Worm (Caenorhabditis elegans) whole organism, mixed stage, embryonic: ENCODE results near the gene Y42H9AR.5.

Source experiments
- M03D4.4 ChIP-seq: sonication (generic microtip); optimal IDR thresholded peaks from 2 replicates; lab custom pipeline; 2017; ENCODE audit warnings: mild to moderate bottlenecking, missing genetic modification characterization, missing compliant biosample characterization
- blmp-1 ChIP-seq: fragments of 150-350 bp; optimal IDR thresholded peaks from 2 replicates; lab custom pipeline; 2014; ENCODE audit warnings: missing biosample characterization, missing genetic modification characterization
- ceh-39 ChIP-seq: fragments of 150-350 bp; optimal IDR thresholded peaks from 2 replicates; lab custom pipeline; 2014; ENCODE audit warnings: missing biosample characterization, missing genetic modification characterization
- ceh-43 ChIP-seq: fragments of 200-800 bp; sonication (Bioruptor generic); optimal IDR thresholded peaks from 2 replicates; lab custom pipeline; 2018; ENCODE audit warnings: mild to moderate bottlenecking, missing genetic modification characterization, moderate library complexity, missing compliant biosample characterization
- ceh-83 ChIP-seq: fragments of 200-800 bp; sonication (Bioruptor generic); optimal IDR thresholded peaks from 2 replicates; lab custom pipeline; 2018; ENCODE audit warnings: mild to moderate bottlenecking, missing genetic modification characterization, missing compliant biosample characterization
- ces-1 ChIP-seq: fragments of 150-350 bp; optimal IDR thresholded peaks from 2 replicates; lab custom pipeline; 2014; ENCODE audit warnings: missing biosample characterization, missing genetic modification reagents, missing genetic modification characterization
- cnd-1 ChIP-seq: fragments of 200-800 bp; sonication (Bioruptor generic); optimal IDR thresholded peaks from 2 replicates; lab custom pipeline; 2018; ENCODE audit warnings: mild to moderate bottlenecking, missing genetic modification characterization, missing compliant biosample characterization
- drap-1 ChIP-seq: fragments of 200-800 bp; sonication (Bioruptor generic); optimal IDR thresholded peaks from 3 replicates; lab custom pipeline; 2018; ENCODE audit warnings: mild to moderate bottlenecking, missing genetic modification characterization, missing compliant biosample characterization
- elt-1 ChIP-seq: sonication (generic microtip); optimal IDR thresholded peaks from 2 replicates; lab custom pipeline; 2017; ENCODE audit warnings: missing genetic modification characterization, mild to moderate bottlenecking, missing compliant biosample characterization, antibody characterized with exemption, moderate library complexity, borderline replicate concordance; ENCODE audit not compliant: insufficient read depth
- elt-3 ChIP-seq: fragments of 150-350 bp; optimal IDR thresholded peaks from 2 replicates; lab custom pipeline; 2014; ENCODE audit warnings: missing biosample characterization, missing genetic modification characterization
- flh-1 ChIP-seq: fragments of 200-800 bp; sonication (Bioruptor generic); optimal IDR thresholded peaks from 2 replicates; lab custom pipeline; 2018; ENCODE audit warnings: mild to moderate bottlenecking, missing genetic modification characterization, moderate library complexity, missing compliant biosample characterization
- ham-2 ChIP-seq: fragments of 200-800 bp; sonication (Bioruptor generic); optimal IDR thresholded peaks from 2 replicates; lab custom pipeline; 2018; ENCODE audit warnings: mild to moderate bottlenecking, missing genetic modification characterization, missing compliant biosample characterization
- hlh-1 ChIP-seq: fragments of 150-350 bp; optimal IDR thresholded peaks from 2 replicates; lab custom pipeline; 2014; ENCODE audit warnings: missing biosample characterization, missing genetic modification reagents, missing genetic modification characterization
- lin-13 ChIP-seq: fragments of 150-350 bp; optimal IDR thresholded peaks from 2 replicates; lab custom pipeline; 2014; ENCODE audit warnings: missing biosample characterization, missing genetic modification characterization
- lin-32 ChIP-seq: fragments of 200-800 bp; sonication (Bioruptor generic); optimal IDR thresholded peaks from 2 replicates; lab custom pipeline; 2018; ENCODE audit warnings: mild to moderate bottlenecking, missing genetic modification characterization, missing compliant biosample characterization
- lsy-2 ChIP-seq: fragments of 150-350 bp; optimal IDR thresholded peaks from 2 replicates; lab custom pipeline; 2014; ENCODE audit warnings: missing biosample characterization, missing genetic modification characterization
- mep-1 ChIP-seq: fragments of 150-350 bp; optimal IDR thresholded peaks from 2 replicates; lab custom pipeline; 2017; ENCODE audit warnings: missing biosample characterization, missing genetic modification reagents, missing genetic modification characterization, inconsistent platforms
- mls-2 ChIP-seq: sonication (generic microtip); optimal IDR thresholded peaks from 2 replicates; lab custom pipeline; 2016; ENCODE audit warnings: mild to moderate bottlenecking, missing genetic modification characterization, moderate library complexity, missing compliant biosample characterization
- nhr-12 ChIP-seq: fragments of 150-350 bp; optimal IDR thresholded peaks from 2 replicates; lab custom pipeline; 2014; ENCODE audit warnings: missing biosample characterization, missing genetic modification characterization
- nhr-237 ChIP-seq: fragments of 150-350 bp; optimal IDR thresholded peaks from 2 replicates; lab custom pipeline; 2014; ENCODE audit warnings: missing biosample characterization, missing genetic modification characterization
- nhr-28 ChIP-seq: fragments of 150-350 bp; optimal IDR thresholded peaks from 2 replicates; lab custom pipeline; 2014; ENCODE audit warnings: missing biosample characterization, missing genetic modification characterization
- nhr-76 ChIP-seq: sonication (generic microtip); optimal IDR thresholded peaks from 2 replicates; lab custom pipeline; 2017; ENCODE audit warnings: missing biosample characterization, missing genetic modification characterization
- pha-4 ChIP-seq: fragments of 150-350 bp; optimal IDR thresholded peaks from 2 replicates; lab custom pipeline; 2018; ENCODE audit warnings: missing biosample characterization, missing genetic modification reagents, missing genetic modification characterization
- sem-2 ChIP-seq: fragments of 200-800 bp; sonication (Bioruptor generic); optimal IDR thresholded peaks from 2 replicates; lab custom pipeline; 2018; ENCODE audit warnings: mild to moderate bottlenecking, missing genetic modification characterization, missing compliant biosample characterization
- snpc-4 ChIP-seq: fragments of 150-350 bp; optimal IDR thresholded peaks from 2 replicates; lab custom pipeline; 2014; ENCODE audit warnings: missing biosample characterization, missing genetic modification characterization
- sptf-1 ChIP-seq: sonication (generic microtip); optimal IDR thresholded peaks from 2 replicates; lab custom pipeline; 2017; ENCODE audit warnings: mild to moderate bottlenecking, missing genetic modification characterization, moderate library complexity, missing compliant biosample characterization
- unc-120 ChIP-seq: sonication (generic microtip); optimal IDR thresholded peaks from 2 replicates; lab custom pipeline; 2017; ENCODE audit warnings: missing genetic modification characterization, missing compliant biosample characterization; ENCODE audit not compliant: poor library complexity, severe bottlenecking
- unc-39 ChIP-seq: fragments of 150-350 bp; optimal IDR thresholded peaks from 2 replicates; lab custom pipeline; 2014; ENCODE audit warnings: missing biosample characterization, missing genetic modification characterization
- unc-62 ChIP-seq: fragments of 150-350 bp; optimal IDR thresholded peaks from 2 replicates; lab custom pipeline; 2014; ENCODE audit warnings: missing biosample characterization, missing genetic modification reagents, missing genetic modification characterization
- zip-8 ChIP-seq: fragments of 150-350 bp; optimal IDR thresholded peaks from 2 replicates; lab custom pipeline; 2014; ENCODE audit warnings: missing biosample characterization, missing genetic modification characterization
- ztf-11 ChIP-seq: fragments of 150-350 bp; optimal IDR thresholded peaks from 2 replicates; lab custom pipeline; 2014; ENCODE audit warnings: missing biosample characterization, missing genetic modification characterization

Y42H9AR.5 gene

DNA sequence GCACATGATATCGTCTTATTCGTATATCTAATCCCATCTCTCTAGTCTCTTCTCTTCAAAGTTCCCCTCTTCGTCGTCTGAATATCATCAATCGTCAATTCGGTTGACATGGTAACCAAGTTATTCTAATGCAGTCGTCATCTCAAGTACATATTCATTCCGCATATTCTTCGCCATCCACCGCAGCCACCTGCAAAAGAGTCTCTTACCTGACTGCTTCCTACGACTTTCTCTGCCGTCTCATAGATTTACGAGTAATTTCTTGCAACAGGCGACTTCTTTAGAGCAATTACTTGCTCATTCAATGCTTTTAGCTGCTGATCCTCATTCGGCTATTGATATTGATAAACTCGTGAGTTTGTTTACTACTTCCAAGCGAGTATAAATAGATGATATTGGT, 25.1 kb downstream of the Y42H9AR.5 start:
- TF ChIP-seq lsy-2 = no peak
- no peak for TF ChIP-seq ham-2 (GFP tag; lab: Kevin White, UChicago)
- TF ChIP-seq sem-2 (GFP tag; lab: Kevin White, UChicago) = no peak
- TF ChIP-seq lin-13 (tag; lab: Kevin White, UChicago) = no peak
- TF ChIP-seq cnd-1 (tag; lab: Kevin White, UChicago) = no peak
- TF ChIP-seq sptf-1 (tag; lab: Kevin White, UChicago) = no peak
- TF ChIP-seq ces-1 (GFP tag; lab: Kevin White, UChicago) = no peak
- TF ChIP-seq pha-4 (tag; lab: Kevin White, UChicago) = no peak
- TF ChIP-seq nhr-28 (tag; lab: Kevin White, UChicago) = no peak
- no peak for TF ChIP-seq ceh-43 (GFP tag; lab: Kevin White, UChicago)
- no peak for TF ChIP-seq ceh-83 (GFP tag; lab: Kevin White, UChicago)
- no peak for TF ChIP-seq mep-1
- no peak for TF ChIP-seq flh-1 (GFP tag; lab: Kevin White, UChicago)
- no peak for TF ChIP-seq snpc-4

DNA sequence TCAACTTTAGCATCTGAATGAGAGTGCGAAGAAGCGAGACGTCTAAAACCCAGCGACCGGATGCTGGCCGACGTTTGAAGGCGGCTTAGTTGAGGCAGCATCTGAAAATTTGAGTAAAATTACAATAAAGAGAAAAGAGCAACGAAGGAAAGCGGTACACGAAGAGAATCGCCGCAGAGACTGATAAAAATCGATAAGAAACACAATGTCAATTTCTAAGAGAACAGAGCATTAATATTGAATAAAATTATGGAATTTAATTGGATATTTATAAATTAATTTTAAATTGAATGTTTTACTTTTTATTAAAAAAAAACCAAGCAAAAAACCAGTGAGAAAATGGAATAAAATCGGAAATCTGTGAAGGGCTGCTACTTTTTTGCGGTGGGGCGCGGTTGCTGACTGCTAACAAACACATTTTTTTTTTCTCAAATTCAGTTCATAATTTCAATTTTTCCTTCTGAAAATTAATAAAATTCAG, 27.8 kb downstream of the Y42H9AR.5 start, which contains the start of the genes ndub-11 and moc-3:
Gene ndub-11 (minus strand): TSS at position 101 of the 481 bp plus-strand sequence.
Gene moc-3 (plus strand): TSS at position 431 of the 481 bp plus-strand sequence.
- TF ChIP-seq ham-2 (GFP tag; lab: Kevin White, UChicago) (no peak), nhr-76 (tag; lab: Kevin White, UChicago) (no peak), unc-120 (tag; lab: Kevin White, UChicago) (no peak), hlh-1 (tag; lab: Kevin White, UChicago) (no peak), ceh-83 (GFP tag; lab: Kevin White, UChicago) (no peak), pha-4 (tag; lab: Kevin White, UChicago) (no peak), unc-39 (tag; lab: Kevin White, UChicago) (no peak), mep-1 (no peak), flh-1 (GFP tag; lab: Kevin White, UChicago) (no peak), snpc-4 (no peak), elt-1 (tag; lab: Kevin White, UChicago) (no peak), M03D4.4 (tag; lab: Kevin White, UChicago) (no peak), lin-32 (no peak), nhr-12 (tag; lab: Kevin White, UChicago) (no peak), ceh-39 (tag; lab: Kevin White, UChicago) (no peak), lin-13 (tag; lab: Kevin White, UChicago) (no peak), cnd-1 (tag; lab: Kevin White, UChicago) (no peak)

DNA sequence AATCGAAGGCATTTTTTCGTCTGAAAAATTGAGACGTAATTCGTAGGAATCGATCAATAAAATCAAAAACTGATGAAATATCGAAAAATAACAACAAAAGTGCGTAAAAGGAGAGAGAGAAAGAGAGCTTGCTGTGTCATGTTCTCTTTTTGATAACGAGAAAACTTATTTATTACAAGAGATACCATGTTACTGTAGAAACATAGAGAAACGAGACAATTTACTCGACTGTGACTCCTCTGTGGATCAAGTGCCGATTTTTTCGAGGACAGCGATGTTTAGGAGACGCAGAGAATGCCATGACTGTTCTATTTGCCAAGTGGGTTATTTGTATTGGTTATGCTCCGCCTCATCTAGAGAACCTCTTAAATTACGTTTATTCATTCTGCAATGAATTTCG, 31.2 kb downstream of the Y42H9AR.5 start, which contains the start of gene sph-1:
Gene sph-1 (minus strand): TSS at position 23 of the 400 bp plus-strand sequence.
- TF ChIP-seq pha-4 (tag; lab: Kevin White, UChicago) (peak; percentile 70), lin-32 (no peak)

DNA sequence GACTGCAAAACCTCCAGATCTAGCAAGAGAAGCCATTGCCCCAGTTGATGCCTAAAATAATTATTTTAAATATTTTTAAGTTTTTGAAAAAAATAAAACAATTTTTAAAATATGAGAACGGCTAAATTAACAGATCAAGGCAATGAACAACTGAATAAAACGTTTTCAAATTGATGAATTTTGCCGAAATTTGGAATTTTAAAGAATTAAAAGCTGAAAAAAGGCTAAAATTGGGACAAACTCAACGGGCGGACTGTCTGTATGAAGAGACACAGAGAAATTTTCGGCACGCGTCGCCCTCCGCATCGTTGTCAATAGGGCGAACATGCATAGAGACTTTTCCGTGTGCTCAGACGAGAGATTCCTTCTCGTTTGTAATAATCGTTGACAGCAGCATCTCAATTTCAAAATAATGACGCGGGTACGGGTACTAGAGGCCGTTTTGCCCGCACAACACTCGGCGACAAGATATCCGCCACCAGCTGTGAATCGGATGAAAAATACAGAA, 33.7 kb downstream of the Y42H9AR.5 start, which contains the start of the genes isp-1 and islo-1:
Gene isp-1 (minus strand): TSS at position 51 of the 508 bp plus-strand sequence.
Gene islo-1 (plus strand): TSS at position 385 of the 508 bp plus-strand sequence.
- TF ChIP-seq nhr-28 (tag; lab: Kevin White, UChicago) = no peak
- TF ChIP-seq nhr-237 (tag; lab: Kevin White, UChicago) = no peak
- no peak for TF ChIP-seq ztf-11 (tag; lab: Kevin White, UChicago)
- peak; percentile 77 for TF ChIP-seq mep-1
- TF ChIP-seq unc-62 (GFP tag; lab: Kevin White, UChicago) = peak; percentile 38
- peak; percentile 47 for TF ChIP-seq hlh-1 (tag; lab: Kevin White, UChicago)
- no peak for TF ChIP-seq M03D4.4 (tag; lab: Kevin White, UChicago)
- no peak for TF ChIP-seq mls-2 (tag; lab: Kevin White, UChicago)
- peak; percentile 37 for TF ChIP-seq ceh-39 (tag; lab: Kevin White, UChicago)
- TF ChIP-seq lin-13 (tag; lab: Kevin White, UChicago) = peak; percentile 18
- no peak for TF ChIP-seq nhr-12 (tag; lab: Kevin White, UChicago)
- TF ChIP-seq ham-2 (GFP tag; lab: Kevin White, UChicago) = no peak
- no peak for TF ChIP-seq unc-39 (tag; lab: Kevin White, UChicago)
- TF ChIP-seq unc-120 (tag; lab: Kevin White, UChicago) = peak; percentile 42
- peak; percentile 28 for TF ChIP-seq cnd-1 (tag; lab: Kevin White, UChicago)
- no peak for TF ChIP-seq nhr-76 (tag; lab: Kevin White, UChicago)
- TF ChIP-seq ces-1 (GFP tag; lab: Kevin White, UChicago) = peak; percentile 11
- TF ChIP-seq elt-3 (tag; lab: Kevin White, UChicago) = no peak
- peak; percentile 73 for TF ChIP-seq pha-4 (tag; lab: Kevin White, UChicago)
- TF ChIP-seq zip-8 (tag; lab: Kevin White, UChicago) = no peak
- peak; percentile 42 for TF ChIP-seq lsy-2
- TF ChIP-seq drap-1 = no peak
- no peak for TF ChIP-seq snpc-4
- TF ChIP-seq lin-32 = no peak
- no peak for TF ChIP-seq elt-1 (tag; lab: Kevin White, UChicago)
- TF ChIP-seq blmp-1 (tag; lab: Kevin White, UChicago) = no peak
